Worm (Caenorhabditis elegans): ENCODE results near the gene D2045.9.

- TF ChIP-seq lir-3 (tag; optimal IDR thresholded peaks at IDR 0.05) (no peak), nhr-25 (tag; optimal IDR thresholded peaks at IDR 0.05; ENCODE audit: borderline replicate concordance, insufficient read depth) (no peak), nhr-28 (tag; optimal IDR thresholded peaks at IDR 0.05) (no peak)
These were observed 50.9 kb downstream of the D2045.9 start for ce11 chrIII:10525927-10526326.

All from whole organism, L4 larva.